Worm (Caenorhabditis elegans) whole organism, L1 larva: ENCODE results near the gene C06A12.19.

ENCODE experiments used
- ama-1 ChIP-seq: fragments of 150-350 bp; optimal IDR thresholded peaks from 2 replicates; lab custom pipeline; 2014
- ces-1 ChIP-seq: fragments of 150-350 bp; optimal IDR thresholded peaks from 2 replicates; lab custom pipeline; 2014; ENCODE audit warnings: missing biosample characterization, missing genetic modification reagents, missing genetic modification characterization
- dpl-1 ChIP-seq, 3 experiments: fragments of 150-350 bp in 2 of 3; sonication (generic microtip) in 1 of 3; optimal IDR thresholded peaks; 2 replicates each; lab custom pipeline; 2014 to 2017; ENCODE audit warnings: missing biosample characterization in 3 of 3, missing genetic modification characterization in 3 of 3, missing genetic modification reagents in 3 of 3
- irx-1 ChIP-seq: sonication (generic microtip); optimal IDR thresholded peaks from 2 replicates; lab custom pipeline; 2016; ENCODE audit warnings: missing genetic modification characterization, missing compliant biosample characterization
- isw-1 ChIP-seq: fragments of 200-800 bp; sonication (Bioruptor generic); IDR thresholded peaks from 2 replicates; pipeline ENCODE4 v1.3.6; 2022; ENCODE audit warnings: missing genetic modification characterization, missing compliant biosample characterization
- lin-39 ChIP-seq: fragments of 150-350 bp; optimal IDR thresholded peaks from 2 replicates; lab custom pipeline; 2014; ENCODE audit warnings: missing biosample characterization, missing genetic modification reagents, missing genetic modification characterization

- TF ChIP-seq dpl-1 (GFP tag; optimal IDR thresholded peaks at IDR 0.05; lab: Kevin White, UChicago), result no peak
- no peak for TF ChIP-seq isw-1 (GFP tag; lab: Robert Waterston, UW)
- no peak for TF ChIP-seq lin-39
- no peak for TF ChIP-seq irx-1
- TF ChIP-seq ces-1 (GFP tag; lab: Kevin White, UChicago), result no peak
- no peak for TF ChIP-seq ama-1 (lab: Kevin White, UChicago)
Measured at ce11 chrIV:17407491-17407890, 32.4 kb downstream of the C06A12.19 start, which contains the start of gene T02D1.9.
